Worm (Caenorhabditis elegans) whole organism, young adult: ENCODE data around the gene ceh-38.

Source experiments
- C06A6.2 ChIP-seq: fragments of 200-800 bp; sonication (Bioruptor generic); conservative IDR thresholded peaks from 2 replicates; pipeline ENCODE4 v1.3.6; 2022; ENCODE audit warnings: missing genetic modification characterization, missing compliant biosample characterization
- F10E7.11 ChIP-seq: sonication (generic microtip); optimal IDR thresholded peaks from 2 replicates; lab custom pipeline; 2017; ENCODE audit warnings: mild to moderate bottlenecking, missing genetic modification characterization, moderate library complexity, missing compliant biosample characterization
- K12H6.12 ChIP-seq: fragments of 200-800 bp; sonication (Bioruptor generic); optimal IDR thresholded peaks from 2 replicates; lab custom pipeline; 2018; ENCODE audit warnings: mild to moderate bottlenecking, missing genetic modification characterization, missing compliant biosample characterization
- cebp-2 ChIP-seq: fragments of 200-800 bp; sonication (Bioruptor generic); IDR thresholded peaks from 2 replicates; pipeline ENCODE4 v1.3.6; 2022; ENCODE audit warnings: missing genetic modification characterization, missing compliant biosample characterization
- ets-4 ChIP-seq: fragments of 200-800 bp; sonication (Bioruptor generic); optimal IDR thresholded peaks from 2 replicates; lab custom pipeline; 2018; ENCODE audit warnings: mild to moderate bottlenecking, missing genetic modification characterization, missing compliant biosample characterization
- hlh-12 ChIP-seq: sonication (generic microtip); optimal IDR thresholded peaks from 2 replicates; lab custom pipeline; 2016; ENCODE audit warnings: missing genetic modification characterization, missing compliant biosample characterization
- mes-4 ChIP-seq: sonication (generic microtip); optimal IDR thresholded peaks from 2 replicates; lab custom pipeline; 2016; ENCODE audit warnings: missing genotype, missing genetic modification characterization, missing compliant biosample characterization
- nhr-27 ChIP-seq: fragments of 200-800 bp; sonication (Bioruptor generic); optimal IDR thresholded peaks from 2 replicates; lab custom pipeline; 2018; ENCODE audit warnings: mild to moderate bottlenecking, missing genetic modification characterization, moderate library complexity, missing compliant biosample characterization
- rpc-1 ChIP-seq, 2 experiments: fragments of 150-350 bp in 1 of 2; sonication (generic microtip) in 1 of 2; optimal IDR thresholded peaks; 2 replicates each; lab custom pipeline; 2014 to 2018; ENCODE audit warnings: missing biosample characterization in 1 of 2, missing genetic modification characterization in 1 of 2, missing genetic modification reagents in 1 of 2, missing genotype in 1 of 2
- unc-130 ChIP-seq: sonication (generic microtip); optimal IDR thresholded peaks from 2 replicates; lab custom pipeline; 2016; ENCODE audit warnings: missing genetic modification reagents, missing genetic modification characterization, missing compliant biosample characterization
- xnd-1 ChIP-seq: sonication (generic microtip); optimal IDR thresholded peaks from 2 replicates; lab custom pipeline; 2016; ENCODE audit warnings: missing genotype, missing genetic modification reagents, missing genetic modification characterization, missing compliant biosample characterization

ce11 chrII:6937057-6937456 lies 14.3 kb upstream of the ceh-38 start:
- no peak for TF ChIP-seq xnd-1 (tag; lab: Kevin White, UChicago)
- TF ChIP-seq C06A6.2, result no peak
- TF ChIP-seq cebp-2 (GFP tag; lab: Robert Waterston, UW), result no peak
- TF ChIP-seq rpc-1 (optimal IDR thresholded peaks at IDR 0.05; lab: Kevin White, UChicago), result no peak
- TF ChIP-seq rpc-1 (tag; optimal IDR thresholded peaks at IDR 0.05; lab: Kevin White, UChicago), result no peak
- TF ChIP-seq mes-4 (tag; lab: Kevin White, UChicago), result no peak
- TF ChIP-seq K12H6.12, result no peak
- TF ChIP-seq unc-130 (GFP tag; lab: Kevin White, UChicago), result no peak
- no peak for TF ChIP-seq hlh-12 (tag; lab: Kevin White, UChicago)
- TF ChIP-seq nhr-27 (tag; lab: Kevin White, UChicago), result no peak
- TF ChIP-seq F10E7.11 (tag; lab: Kevin White, UChicago), result no peak
- TF ChIP-seq ets-4 (GFP tag; lab: Kevin White, UChicago), result no peak
